Fruit fly (Drosophila melanogaster) whole organism, embryonic: Measurements from ENCODE around the gene roq.

ENCODE experiments used
- Abd-B ChIP-seq: fragments of 200-800 bp; sonication (Bioruptor generic); optimal IDR thresholded peaks from 2 replicates; lab custom pipeline; 2018; ENCODE audit warnings: missing biosample characterization, mild to moderate bottlenecking, missing genetic modification characterization, moderate library complexity
- Adf1 ChIP-seq: fragments of 200-800 bp; sonication (Bioruptor generic); IDR thresholded peaks from 2 replicates; pipeline ENCODE4 v1.3.6; 2022; ENCODE audit warnings: missing biosample characterization, missing genetic modification characterization
- B-H1 ChIP-seq: fragments of 200-800 bp; sonication (Bioruptor generic); IDR thresholded peaks from 3 replicates; pipeline ENCODE4 v1.3.6; 2022; ENCODE audit warnings: missing biosample characterization, missing genetic modification characterization
- B-H2 ChIP-seq: fragments of 200-800 bp; sonication (Bioruptor generic); optimal IDR thresholded peaks from 2 replicates; lab custom pipeline; 2018; ENCODE audit warnings: missing biosample characterization, mild to moderate bottlenecking, missing genetic modification characterization
- Bdp1 ChIP-seq: fragments of 200-800 bp; sonication (Bioruptor generic); optimal IDR thresholded peaks from 3 replicates; lab custom pipeline; 2016; ENCODE audit warnings: missing biosample characterization, missing genetic modification characterization
- Blimp-1 ChIP-seq: fragments of 200-800 bp; sonication (Bioruptor generic); optimal IDR thresholded peaks from 3 replicates; lab custom pipeline; 2018; ENCODE audit warnings: missing biosample characterization, missing genetic modification characterization, mild to moderate bottlenecking, moderate library complexity, missing genetic modification reagents
- CG10366 ChIP-seq: fragments of 200-800 bp; sonication (Bioruptor generic); IDR thresholded peaks from 2 replicates; pipeline ENCODE4 v1.3.6; 2022; ENCODE audit warnings: missing biosample characterization, missing genetic modification characterization
- CG10543 ChIP-seq: fragments of 200-800 bp; sonication (Bioruptor generic); optimal IDR thresholded peaks from 3 replicates; lab custom pipeline; 2017; ENCODE audit warnings: missing biosample characterization, mild to moderate bottlenecking, missing genetic modification characterization, moderate library complexity
- CG12299 ChIP-seq: fragments of 200-800 bp; sonication (Bioruptor generic); optimal IDR thresholded peaks from 2 replicates; lab custom pipeline; 2018; ENCODE audit warnings: missing biosample characterization, mild to moderate bottlenecking, missing genetic modification characterization
- CG13894 ChIP-seq: fragments of 200-800 bp; sonication (Bioruptor generic); optimal IDR thresholded peaks from 3 replicates; lab custom pipeline; 2018; ENCODE audit warnings: missing biosample characterization, mild to moderate bottlenecking, missing genetic modification characterization, moderate library complexity
- CG15514 ChIP-seq: fragments of 200-800 bp; sonication (Bioruptor generic); optimal IDR thresholded peaks from 3 replicates; lab custom pipeline; 2017; ENCODE audit warnings: missing biosample characterization, missing genetic modification characterization, mild to moderate bottlenecking, moderate library complexity, missing genetic modification reagents
- CG15601 ChIP-seq: fragments of 200-800 bp; sonication (Bioruptor generic); optimal IDR thresholded peaks from 3 replicates; lab custom pipeline; 2019; ENCODE audit warnings: missing biosample characterization, mild to moderate bottlenecking, missing genetic modification characterization, moderate library complexity
- CG1602 ChIP-seq: fragments of 200-800 bp; sonication (Bioruptor generic); optimal IDR thresholded peaks from 3 replicates; lab custom pipeline; 2016; ENCODE audit warnings: missing biosample characterization, missing genetic modification characterization
- CG31224 ChIP-seq: fragments of 200-800 bp; sonication (Bioruptor generic); IDR thresholded peaks from 2 replicates; pipeline ENCODE4 v1.3.6; 2022; ENCODE audit warnings: missing biosample characterization, missing genetic modification characterization
- CG3407 ChIP-seq: fragments of 200-800 bp; sonication (Bioruptor generic); optimal IDR thresholded peaks from 2 replicates; lab custom pipeline; 2018; ENCODE audit warnings: missing biosample characterization, mild to moderate bottlenecking, missing genetic modification characterization
- CG6683 ChIP-seq: fragments of 200-800 bp; sonication (Bioruptor generic); optimal IDR thresholded peaks from 2 replicates; lab custom pipeline; 2017; ENCODE audit warnings: missing biosample characterization, mild to moderate bottlenecking, missing genetic modification characterization, missing genetic modification reagents
- CG9437 ChIP-seq: fragments of 200-800 bp; sonication (Bioruptor generic); optimal IDR thresholded peaks from 2 replicates; lab custom pipeline; 2018; ENCODE audit warnings: missing biosample characterization, mild to moderate bottlenecking, missing genetic modification characterization
- CHES-1-like ChIP-seq: fragments of 200-800 bp; sonication (Bioruptor generic); optimal IDR thresholded peaks from 2 replicates; lab custom pipeline; 2016; ENCODE audit warnings: missing biosample characterization, missing genetic modification characterization
- Chrac-16 ChIP-seq: fragments of 200-800 bp; sonication (Bioruptor generic); optimal IDR thresholded peaks from 3 replicates; lab custom pipeline; 2016; ENCODE audit warnings: missing biosample characterization, missing genetic modification characterization
- Dbx ChIP-seq: fragments of 200-800 bp; sonication (Bioruptor generic); IDR thresholded peaks from 3 replicates; pipeline ENCODE4 v1.3.6; 2022; ENCODE audit warnings: missing biosample characterization, missing genetic modification characterization
- Eip74EF ChIP-seq, 2 experiments: fragments of 200-800 bp in 1 of 2; fragments of >200 bp in 1 of 2; sonication (Bioruptor generic) in 1 of 2; optimal IDR thresholded peaks; 2 replicates each; lab custom pipeline; 2017 to 2019; ENCODE audit warnings: missing biosample characterization in 2 of 2, missing genetic modification characterization in 2 of 2, mild to moderate bottlenecking in 1 of 2, moderate library complexity in 1 of 2
- Fer1 ChIP-seq: fragments of 200-800 bp; sonication (Bioruptor generic); optimal IDR thresholded peaks from 2 replicates; lab custom pipeline; 2017; ENCODE audit warnings: missing biosample characterization, mild to moderate bottlenecking, missing genetic modification characterization
- HHEX ChIP-seq: fragments of 200-800 bp; sonication (Bioruptor generic); optimal IDR thresholded peaks from 3 replicates; lab custom pipeline; 2017; ENCODE audit warnings: missing biosample characterization, mild to moderate bottlenecking, missing genetic modification characterization, missing genetic modification reagents
- HLH4C ChIP-seq: fragments of 200-800 bp; sonication (Bioruptor generic); IDR thresholded peaks from 3 replicates; pipeline ENCODE4 v1.3.6; 2022; ENCODE audit warnings: missing biosample characterization, missing genetic modification characterization; ENCODE audit not compliant: partially characterized antibody
- Hmr ChIP-seq: fragments of 200-800 bp; sonication (Bioruptor generic); optimal IDR thresholded peaks from 3 replicates; lab custom pipeline; 2017; ENCODE audit warnings: mild to moderate bottlenecking, missing biosample characterization, missing genetic modification reagents, missing genetic modification characterization
- Hr39 ChIP-seq: fragments of >200 bp; optimal IDR thresholded peaks from 2 replicates; lab custom pipeline; 2017
- MBD-R2 ChIP-seq: fragments of 200-800 bp; sonication (Bioruptor generic); IDR thresholded peaks from 2 replicates; pipeline ENCODE4 v1.3.6; 2022; ENCODE audit warnings: missing biosample characterization, missing genetic modification characterization
- Mrtf ChIP-seq: fragments of 200-800 bp; sonication (Bioruptor generic); IDR thresholded peaks from 3 replicates; pipeline ENCODE4 v1.3.6; 2022; ENCODE audit warnings: missing biosample characterization, missing genetic modification characterization
- Optix ChIP-seq: fragments of 200-800 bp; sonication (Bioruptor generic); IDR thresholded peaks from 3 replicates; pipeline ENCODE4 v1.3.6; 2022; ENCODE audit warnings: missing biosample characterization, missing genetic modification characterization
- PHDP ChIP-seq: fragments of 200-800 bp; sonication (Bioruptor generic); optimal IDR thresholded peaks from 3 replicates; lab custom pipeline; 2018; ENCODE audit warnings: missing biosample characterization, mild to moderate bottlenecking, missing genetic modification characterization, moderate library complexity
- Xrp1 ChIP-seq: fragments of 200-800 bp; sonication (Bioruptor generic); IDR thresholded peaks from 2 replicates; pipeline ENCODE4 v1.3.6; 2022; ENCODE audit warnings: missing biosample characterization, missing genetic modification characterization
- ac ChIP-seq: fragments of 200-800 bp; sonication (Bioruptor generic); optimal IDR thresholded peaks from 3 replicates; lab custom pipeline; 2017; ENCODE audit warnings: missing biosample characterization, mild to moderate bottlenecking, missing genetic modification characterization
- bab2 ChIP-seq: fragments of 200-800 bp; sonication (Bioruptor generic); optimal IDR thresholded peaks from 2 replicates; lab custom pipeline; 2016; ENCODE audit warnings: missing biosample characterization, missing genetic modification characterization
- cad ChIP-seq: fragments of >200 bp; optimal IDR thresholded peaks from 2 replicates; lab custom pipeline; 2017; ENCODE audit warnings: missing biosample characterization, missing genetic modification characterization
- croc ChIP-seq: fragments of 200-800 bp; sonication (Bioruptor generic); conservative IDR thresholded peaks from 3 replicates; pipeline ENCODE4 v1.3.6; 2022; ENCODE audit warnings: missing biosample characterization, missing genetic modification characterization
- dysf ChIP-seq: fragments of 200-800 bp; sonication (Bioruptor generic); IDR thresholded peaks from 3 replicates; pipeline ENCODE4 v1.3.6; 2022; ENCODE audit warnings: missing biosample characterization, missing genetic modification characterization
- fd64A ChIP-seq: fragments of 200-800 bp; sonication (Bioruptor generic); optimal IDR thresholded peaks from 3 replicates; lab custom pipeline; 2018; ENCODE audit warnings: missing biosample characterization, mild to moderate bottlenecking, missing genetic modification characterization
- grn ChIP-seq: fragments of 200-800 bp; sonication (Bioruptor generic); optimal IDR thresholded peaks from 3 replicates; lab custom pipeline; 2017; ENCODE audit warnings: missing biosample characterization, missing genetic modification characterization
- kni ChIP-seq: fragments of 200-800 bp; sonication (Bioruptor generic); optimal IDR thresholded peaks from 3 replicates; lab custom pipeline; 2017; ENCODE audit warnings: mild to moderate bottlenecking, missing biosample characterization, missing genetic modification reagents, missing genetic modification characterization
- mirr ChIP-seq: fragments of 200-800 bp; sonication (Bioruptor generic); optimal IDR thresholded peaks from 3 replicates; lab custom pipeline; 2018; ENCODE audit warnings: missing biosample characterization, mild to moderate bottlenecking, missing genetic modification characterization
- org-1 ChIP-seq: fragments of 200-800 bp; sonication (Bioruptor generic); optimal IDR thresholded peaks from 2 replicates; lab custom pipeline; 2017; ENCODE audit warnings: missing biosample characterization, missing genetic modification characterization
- prd ChIP-seq, 3 experiments: fragments of >200 bp in 2 of 3; fragments of 200-800 bp in 1 of 3; sonication (Bioruptor generic) in 1 of 3; optimal IDR thresholded peaks in 2 of 3; IDR thresholded peaks in 1 of 3; 2 replicates in 2 of 3; 3 replicates in 1 of 3; pipeline versions ENCODE4 v1.3.6 to Lab custom; 2017 to 2022; ENCODE audit warnings: missing biosample characterization in 1 of 3, missing genetic modification characterization in 1 of 3
- pzg ChIP-seq: fragments of 200-800 bp; sonication (Bioruptor generic); optimal IDR thresholded peaks from 3 replicates; lab custom pipeline; 2018; ENCODE audit warnings: missing biosample characterization, mild to moderate bottlenecking, missing genetic modification characterization, moderate library complexity
- salm ChIP-seq: fragments of 200-800 bp; sonication (Bioruptor generic); optimal IDR thresholded peaks from 2 replicates; lab custom pipeline; 2018; ENCODE audit warnings: missing biosample characterization, mild to moderate bottlenecking, missing genetic modification characterization
- sc ChIP-seq, 3 experiments: fragments of >200 bp in 2 of 3; fragments of 200-800 bp in 1 of 3; sonication (Bioruptor generic) in 1 of 3; optimal IDR thresholded peaks; 2 replicates in 2 of 3; 3 replicates in 1 of 3; lab custom pipeline; 2017; ENCODE audit warnings: mild to moderate bottlenecking in 1 of 3, missing biosample characterization in 1 of 3, missing genetic modification characterization in 1 of 3, missing genetic modification reagents in 1 of 3
- stwl ChIP-seq: fragments of 200-800 bp; sonication (Bioruptor generic); optimal IDR thresholded peaks from 3 replicates; lab custom pipeline; 2018; ENCODE audit warnings: missing biosample characterization, mild to moderate bottlenecking, missing genetic modification characterization, moderate library complexity
- tap ChIP-seq: fragments of 200-800 bp; optimal IDR thresholded peaks from 3 replicates; lab custom pipeline; 2019; ENCODE audit warnings: missing biosample characterization, mild to moderate bottlenecking, missing genetic modification characterization, moderate library complexity
- trh ChIP-seq: fragments of 200-800 bp; sonication (Bioruptor generic); optimal IDR thresholded peaks from 2 replicates; lab custom pipeline; 2016; ENCODE audit warnings: missing biosample characterization, missing genetic modification characterization
- unpg ChIP-seq: fragments of 200-800 bp; sonication (Bioruptor generic); optimal IDR thresholded peaks from 3 replicates; lab custom pipeline; 2018; ENCODE audit warnings: missing biosample characterization, mild to moderate bottlenecking, missing genetic modification characterization, moderate library complexity

roq gene

DNA sequence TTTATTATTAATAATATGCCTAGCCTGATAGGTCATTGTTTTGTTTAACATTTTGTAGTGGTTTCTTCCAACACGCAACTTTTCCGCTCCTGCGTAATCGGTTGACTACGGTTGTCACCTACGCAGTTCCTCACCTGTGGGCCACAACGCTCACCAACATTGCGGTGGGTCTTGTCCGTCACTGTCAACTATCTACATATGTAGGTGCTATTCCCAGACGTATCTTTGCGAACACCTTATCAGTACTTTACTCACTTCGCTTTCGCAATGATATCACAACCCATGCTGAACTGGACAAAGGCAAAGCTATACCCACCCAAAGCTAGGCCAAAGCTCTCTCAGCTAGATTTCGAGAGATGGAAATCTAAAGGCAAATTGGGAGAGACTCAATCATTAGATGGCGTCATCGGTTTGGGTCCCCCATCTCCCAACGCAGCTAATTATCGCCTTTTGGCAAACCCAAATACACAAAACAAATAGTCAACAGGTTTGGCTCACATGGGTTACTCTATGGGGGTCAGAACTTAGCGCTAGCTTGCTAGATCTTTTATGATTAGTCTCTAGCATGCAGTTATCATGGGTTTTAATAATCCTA, 22.1 kb downstream of the roq start:
- TF ChIP-seq dysf, result no peak
- no peak for TF ChIP-seq kni (GFP tag; lab: Kevin White, UChicago)
- peak; percentile 8 for TF ChIP-seq PHDP (tag; lab: Kevin White, UChicago)
- TF ChIP-seq Xrp1, result no peak
- peak; percentile 97 for TF ChIP-seq mirr (GFP tag; lab: Kevin White, UChicago)
- TF ChIP-seq Fer1 (GFP tag; lab: Kevin White, UChicago), result peak; percentile 25
- peak; percentile 46 for TF ChIP-seq B-H2 (GFP tag; lab: Kevin White, UChicago)
- no peak for TF ChIP-seq Adf1 (GFP tag; lab: Robert Waterston, UW)
- peak; percentile 74 for TF ChIP-seq CG31224 (GFP tag; lab: Robert Waterston, UW)
- no peak for TF ChIP-seq Bdp1
- TF ChIP-seq unpg (GFP tag; lab: Kevin White, UChicago), result no peak
- TF ChIP-seq Hr39, result no peak
- TF ChIP-seq CG10543 (GFP tag; lab: Kevin White, UChicago), result peak; percentile 11
- TF ChIP-seq CG12299 (tag; lab: Kevin White, UChicago), result no peak
- TF ChIP-seq grn (GFP tag; lab: Kevin White, UChicago), result peak; percentile 68
- no peak for TF ChIP-seq Hmr
- no peak for TF ChIP-seq CG3407
- TF ChIP-seq CG15601 (tag; lab: Kevin White, UChicago), result no peak
- TF ChIP-seq Abd-B (GFP tag; lab: Kevin White, UChicago), result no peak
- TF ChIP-seq CG1602, result no peak
- TF ChIP-seq bab2, result no peak
- no peak for TF ChIP-seq sc (optimal IDR thresholded peaks at IDR 0.05; lab: Kevin White, UChicago)
- no peak for TF ChIP-seq sc (GFP tag; optimal IDR thresholded peaks at IDR 0.05; lab: Kevin White, UChicago)
- no peak for TF ChIP-seq CHES-1-like (GFP tag; lab: Kevin White, UChicago)
- TF ChIP-seq prd (optimal IDR thresholded peaks at IDR 0.05; lab: Kevin White, UChicago), result no peak
- TF ChIP-seq prd (GFP tag; IDR thresholded peaks at IDR 0.05; lab: Robert Waterston, UW), result no peak
- TF ChIP-seq Blimp-1, result no peak
- TF ChIP-seq Optix (GFP tag; lab: Robert Waterston, UW), result no peak
- TF ChIP-seq stwl (tag; lab: Kevin White, UChicago), result no peak
- TF ChIP-seq B-H1, result no peak
- TF ChIP-seq CG13894 (tag; lab: Kevin White, UChicago), result peak; percentile 97
- TF ChIP-seq salm, result no peak
- peak; percentile 48 for TF ChIP-seq CG15514 (GFP tag; lab: Kevin White, UChicago)
- no peak for TF ChIP-seq HLH4C
- TF ChIP-seq HHEX (GFP tag; lab: Kevin White, UChicago), result no peak
- no peak for TF ChIP-seq cad (GFP tag; lab: Kevin White, UChicago)
- no peak for TF ChIP-seq croc (GFP tag; lab: Robert Waterston, UW)
- TF ChIP-seq fd64A (GFP tag; lab: Kevin White, UChicago), result no peak
- TF ChIP-seq Eip74EF (GFP tag; optimal IDR thresholded peaks at IDR 0.05; lab: Kevin White, UChicago), result no peak
- no peak for TF ChIP-seq trh (GFP tag; lab: Kevin White, UChicago)
- TF ChIP-seq Mrtf, result no peak
- no peak for TF ChIP-seq org-1
- 0 out of 3 replicates have a peak, but pooled peaks have one; percentile 15 for TF ChIP-seq Dbx (GFP tag; lab: Robert Waterston, UW)
- TF ChIP-seq pzg, result no peak
- no peak for TF ChIP-seq ac
- no peak for TF ChIP-seq MBD-R2 (GFP tag; lab: Robert Waterston, UW)
- TF ChIP-seq CG9437, result no peak
- no peak for TF ChIP-seq Chrac-16 (GFP tag; lab: Kevin White, UChicago)
- no peak for TF ChIP-seq CG10366 (GFP tag; lab: Robert Waterston, UW)
- TF ChIP-seq CG6683 (GFP tag; lab: Kevin White, UChicago), result no peak
- TF ChIP-seq tap (tag; lab: Kevin White, UChicago), result no peak
